Fruit fly (Drosophila melanogaster) whole organism, embryonic: ENCODE results near the gene CG9270.

Source experiments
- Adf1 ChIP-seq: fragments of 200-800 bp; sonication (Bioruptor generic); IDR thresholded peaks from 2 replicates; pipeline ENCODE4 v1.3.6; 2022; ENCODE audit warnings: missing biosample characterization, missing genetic modification characterization
- Antp ChIP-seq: fragments of 200-800 bp; sonication (Bioruptor generic); optimal IDR thresholded peaks from 3 replicates; lab custom pipeline; 2016; ENCODE audit warnings: missing biosample characterization, missing genetic modification characterization
- CG10267 ChIP-seq: fragments of 200-800 bp; sonication (Bioruptor generic); optimal IDR thresholded peaks from 2 replicates; lab custom pipeline; 2018; ENCODE audit warnings: missing biosample characterization, mild to moderate bottlenecking, missing genetic modification characterization, moderate library complexity
- CG10462 ChIP-seq: fragments of 200-800 bp; sonication (Bioruptor generic); optimal IDR thresholded peaks from 2 replicates; lab custom pipeline; 2016; ENCODE audit warnings: missing biosample characterization, missing genetic modification characterization
- CG10654 ChIP-seq: fragments of 200-800 bp; sonication (Bioruptor generic); optimal IDR thresholded peaks from 2 replicates; lab custom pipeline; 2016; ENCODE audit warnings: missing biosample characterization, missing genetic modification characterization
- CG11093 ChIP-seq: fragments of 200-800 bp; sonication (Bioruptor generic); IDR thresholded peaks from 3 replicates; pipeline ENCODE4 v1.3.6; 2022; ENCODE audit warnings: missing biosample characterization, missing genetic modification characterization
- CG12071 ChIP-seq: fragments of 200-800 bp; sonication (Bioruptor generic); optimal IDR thresholded peaks from 3 replicates; lab custom pipeline; 2018; ENCODE audit warnings: missing biosample characterization, mild to moderate bottlenecking, missing genetic modification characterization
- CG12155 ChIP-seq: fragments of 200-800 bp; sonication (Bioruptor generic); optimal IDR thresholded peaks from 3 replicates; lab custom pipeline; 2016; ENCODE audit warnings: missing biosample characterization, missing genetic modification characterization
- CG15011 ChIP-seq: fragments of 200-800 bp; sonication (Bioruptor generic); optimal IDR thresholded peaks from 3 replicates; lab custom pipeline; 2018; ENCODE audit warnings: missing biosample characterization, mild to moderate bottlenecking, missing genetic modification characterization
- CG15269 ChIP-seq: fragments of 200-800 bp; sonication (Bioruptor generic); optimal IDR thresholded peaks from 2 replicates; lab custom pipeline; 2018; ENCODE audit warnings: missing biosample characterization, mild to moderate bottlenecking, missing genetic modification characterization, moderate library complexity
- CG16779 ChIP-seq: fragments of 200-800 bp; sonication (Bioruptor generic); IDR thresholded peaks from 2 replicates; pipeline ENCODE4 v1.3.6; 2022; ENCODE audit warnings: missing biosample characterization, missing genetic modification characterization
- CG2889 ChIP-seq: fragments of 200-800 bp; sonication (Bioruptor generic); IDR thresholded peaks from 3 replicates; pipeline ENCODE4 v1.3.6; 2022; ENCODE audit warnings: missing biosample characterization, missing genetic modification characterization
- CG31365 ChIP-seq: fragments of 200-800 bp; sonication (Bioruptor generic); optimal IDR thresholded peaks from 2 replicates; lab custom pipeline; 2018; ENCODE audit warnings: missing biosample characterization, mild to moderate bottlenecking, missing genetic modification characterization
- CG6175 ChIP-seq: fragments of 200-800 bp; sonication (Bioruptor generic); IDR thresholded peaks from 3 replicates; pipeline ENCODE4 v1.3.6; 2022; ENCODE audit warnings: missing biosample characterization, missing genetic modification characterization
- CG6683 ChIP-seq: fragments of 200-800 bp; sonication (Bioruptor generic); optimal IDR thresholded peaks from 2 replicates; lab custom pipeline; 2017; ENCODE audit warnings: missing biosample characterization, mild to moderate bottlenecking, missing genetic modification characterization, missing genetic modification reagents
- CG7271 ChIP-seq: fragments of 200-800 bp; sonication (Bioruptor generic); optimal IDR thresholded peaks from 2 replicates; lab custom pipeline; 2018; ENCODE audit warnings: missing biosample characterization, mild to moderate bottlenecking, missing genetic modification characterization, moderate library complexity
- CG8924 ChIP-seq: fragments of 200-800 bp; optimal IDR thresholded peaks from 3 replicates; lab custom pipeline; 2019; ENCODE audit warnings: missing biosample characterization, mild to moderate bottlenecking, missing genetic modification characterization, moderate library complexity
- Deaf1 ChIP-seq: fragments of 200-800 bp; optimal IDR thresholded peaks from 3 replicates; lab custom pipeline; 2019; ENCODE audit warnings: missing biosample characterization, mild to moderate bottlenecking, missing genetic modification characterization, moderate library complexity
- Doc3 ChIP-seq: fragments of 200-800 bp; sonication (Bioruptor generic); IDR thresholded peaks from 3 replicates; pipeline ENCODE4 v1.3.6; 2022; ENCODE audit warnings: missing biosample characterization, missing genetic modification characterization; ENCODE audit not compliant: partially characterized antibody
- HLHmδ ChIP-seq: fragments of 200-800 bp; sonication (Bioruptor generic); optimal IDR thresholded peaks from 2 replicates; lab custom pipeline; 2018; ENCODE audit warnings: missing biosample characterization, mild to moderate bottlenecking, missing genetic modification characterization, moderate library complexity
- Hr3 ChIP-seq: fragments of 200-800 bp; sonication (Bioruptor generic); optimal IDR thresholded peaks from 3 replicates; lab custom pipeline; 2016; ENCODE audit warnings: missing biosample characterization, missing genetic modification characterization
- Hr51 ChIP-seq, 2 experiments: fragments of 200-800 bp; sonication (Bioruptor generic); optimal IDR thresholded peaks; 2 replicates in 1 of 2; 3 replicates in 1 of 2; lab custom pipeline; 2016 to 2018; ENCODE audit warnings: missing biosample characterization in 2 of 2, missing genetic modification characterization in 2 of 2, mild to moderate bottlenecking in 1 of 2, moderate library complexity in 1 of 2
- Jarid2 ChIP-seq: fragments of 200-800 bp; sonication (Bioruptor generic); optimal IDR thresholded peaks from 3 replicates; lab custom pipeline; 2017; ENCODE audit warnings: mild to moderate bottlenecking, missing biosample characterization, missing genetic modification reagents, missing genetic modification characterization
- Pdp1 ChIP-seq, 2 experiments: fragments of 200-800 bp; sonication (Bioruptor generic); optimal IDR thresholded peaks; 3 replicates each; lab custom pipeline; 2016; ENCODE audit warnings: missing biosample characterization in 2 of 2, missing genetic modification characterization in 2 of 2, mild to moderate bottlenecking in 1 of 2, moderate library complexity in 1 of 2
- Ptx1 ChIP-seq: fragments of 200-800 bp; sonication (Bioruptor generic); IDR thresholded peaks from 2 replicates; pipeline ENCODE4 v1.3.6; 2022; ENCODE audit warnings: missing biosample characterization, missing genetic modification characterization
- Rfx ChIP-seq: fragments of 200-800 bp; sonication (Bioruptor generic); IDR thresholded peaks from 2 replicates; pipeline ENCODE4 v1.3.6; 2022; ENCODE audit warnings: missing biosample characterization, missing genetic modification characterization
- Xrp1 ChIP-seq: fragments of 200-800 bp; sonication (Bioruptor generic); IDR thresholded peaks from 2 replicates; pipeline ENCODE4 v1.3.6; 2022; ENCODE audit warnings: missing biosample characterization, missing genetic modification characterization
- YL-1 ChIP-seq: fragments of 200-800 bp; sonication (Bioruptor generic); optimal IDR thresholded peaks from 3 replicates; lab custom pipeline; 2017; ENCODE audit warnings: missing biosample characterization, mild to moderate bottlenecking, missing genetic modification characterization
- ac ChIP-seq: fragments of 200-800 bp; sonication (Bioruptor generic); optimal IDR thresholded peaks from 3 replicates; lab custom pipeline; 2017; ENCODE audit warnings: missing biosample characterization, mild to moderate bottlenecking, missing genetic modification characterization
- ara ChIP-seq: fragments of 200-800 bp; sonication (Bioruptor generic); IDR thresholded peaks from 2 replicates; pipeline ENCODE4 v1.3.6; 2022; ENCODE audit warnings: missing biosample characterization, missing genetic modification characterization
- ash1 ChIP-seq: fragments of 200-800 bp; sonication (Bioruptor generic); optimal IDR thresholded peaks from 2 replicates; lab custom pipeline; 2018; ENCODE audit warnings: missing biosample characterization, mild to moderate bottlenecking, missing genetic modification characterization
- cad ChIP-seq: fragments of >200 bp; optimal IDR thresholded peaks from 2 replicates; lab custom pipeline; 2017; ENCODE audit warnings: missing biosample characterization, missing genetic modification characterization
- ci ChIP-seq: fragments of 200-800 bp; sonication (Bioruptor generic); IDR thresholded peaks from 3 replicates; pipeline ENCODE4 v1.3.6; 2022; ENCODE audit warnings: missing biosample characterization, missing genetic modification characterization
- croc ChIP-seq: fragments of 200-800 bp; sonication (Bioruptor generic); conservative IDR thresholded peaks from 3 replicates; pipeline ENCODE4 v1.3.6; 2022; ENCODE audit warnings: missing biosample characterization, missing genetic modification characterization
- dysf ChIP-seq: fragments of 200-800 bp; sonication (Bioruptor generic); IDR thresholded peaks from 3 replicates; pipeline ENCODE4 v1.3.6; 2022; ENCODE audit warnings: missing biosample characterization, missing genetic modification characterization
- fd102C ChIP-seq: fragments of 200-800 bp; sonication (Bioruptor generic); optimal IDR thresholded peaks from 2 replicates; lab custom pipeline; 2018; ENCODE audit warnings: missing biosample characterization, mild to moderate bottlenecking, missing genetic modification characterization, moderate library complexity
- gsb ChIP-seq: fragments of 200-800 bp; sonication (Bioruptor generic); IDR thresholded peaks from 2 replicates; pipeline ENCODE4 v1.3.6; 2022; ENCODE audit warnings: missing biosample characterization, missing genetic modification characterization
- hb ChIP-seq: fragments of 200-800 bp; sonication (Bioruptor generic); IDR thresholded peaks from 3 replicates; pipeline ENCODE4 v1.3.6; 2022; ENCODE audit warnings: missing biosample characterization, missing genetic modification characterization; ENCODE audit not compliant: partially characterized antibody
- her ChIP-seq: fragments of 200-800 bp; sonication (Bioruptor generic); optimal IDR thresholded peaks from 2 replicates; lab custom pipeline; 2016; ENCODE audit warnings: missing biosample characterization, missing genetic modification characterization
- ind ChIP-seq: fragments of 200-800 bp; sonication (Bioruptor generic); optimal IDR thresholded peaks from 3 replicates; lab custom pipeline; 2016; ENCODE audit warnings: missing biosample characterization, missing genetic modification characterization
- luna ChIP-seq: fragments of 200-800 bp; sonication (Bioruptor generic); optimal IDR thresholded peaks from 2 replicates; lab custom pipeline; 2016; ENCODE audit warnings: missing biosample characterization, missing genetic modification characterization
- odd ChIP-seq: fragments of 200-800 bp; sonication (Bioruptor generic); optimal IDR thresholded peaks from 2 replicates; lab custom pipeline; 2017; ENCODE audit warnings: missing biosample characterization, mild to moderate bottlenecking, missing genetic modification characterization
- prd ChIP-seq, 3 experiments: fragments of >200 bp in 2 of 3; fragments of 200-800 bp in 1 of 3; sonication (Bioruptor generic) in 1 of 3; optimal IDR thresholded peaks in 2 of 3; IDR thresholded peaks in 1 of 3; 2 replicates in 2 of 3; 3 replicates in 1 of 3; pipeline versions ENCODE4 v1.3.6 to Lab custom; 2017 to 2022; ENCODE audit warnings: missing biosample characterization in 1 of 3, missing genetic modification characterization in 1 of 3
- ranshi ChIP-seq: fragments of 200-800 bp; sonication (Bioruptor generic); IDR thresholded peaks from 2 replicates; pipeline ENCODE4 v1.3.6; 2022; ENCODE audit warnings: missing biosample characterization, missing genetic modification characterization
- salm ChIP-seq: fragments of 200-800 bp; sonication (Bioruptor generic); optimal IDR thresholded peaks from 2 replicates; lab custom pipeline; 2018; ENCODE audit warnings: missing biosample characterization, mild to moderate bottlenecking, missing genetic modification characterization
- schlank ChIP-seq: fragments of 200-800 bp; sonication (Bioruptor generic); optimal IDR thresholded peaks from 2 replicates; lab custom pipeline; 2018; ENCODE audit warnings: missing biosample characterization, mild to moderate bottlenecking, missing genetic modification characterization
- shn ChIP-seq: fragments of 200-800 bp; sonication (Bioruptor generic); optimal IDR thresholded peaks from 3 replicates; lab custom pipeline; 2016; ENCODE audit warnings: missing biosample characterization, missing genetic modification characterization
- sima ChIP-seq: fragments of 200-800 bp; sonication (Bioruptor generic); optimal IDR thresholded peaks from 2 replicates; lab custom pipeline; 2016; ENCODE audit warnings: missing biosample characterization, missing genetic modification characterization
- tio ChIP-seq: fragments of 200-800 bp; sonication (Bioruptor generic); optimal IDR thresholded peaks from 2 replicates; lab custom pipeline; 2017; ENCODE audit warnings: missing biosample characterization, missing genetic modification characterization, inconsistent platforms
- zfh1 ChIP-seq: fragments of 200-800 bp; sonication (Bioruptor generic); IDR thresholded peaks from 3 replicates; pipeline ENCODE4 v1.3.6; 2022; ENCODE audit warnings: missing biosample characterization, missing genetic modification characterization

Gene CG9270

dm6 chr2L:20935338-20936060 lies 1.6 kb upstream of the CG9270 start (continued):
- TF ChIP-seq Jarid2 (GFP tag; lab: Kevin White, UChicago), result no peak
- TF ChIP-seq ash1 (GFP tag; lab: Kevin White, UChicago), result no peak
- no peak for TF ChIP-seq prd (optimal IDR thresholded peaks at IDR 0.05; lab: Kevin White, UChicago)
- no peak for TF ChIP-seq prd (GFP tag; IDR thresholded peaks at IDR 0.05; lab: Robert Waterston, UW)
- no peak for TF ChIP-seq Rfx (GFP tag; lab: Robert Waterston, UW)
- TF ChIP-seq Hr51 (GFP tag; optimal IDR thresholded peaks at IDR 0.05; lab: Kevin White, UChicago), result no peak
- no peak for TF ChIP-seq CG12071
- no peak for TF ChIP-seq dysf (GFP tag; lab: Robert Waterston, UW)
- TF ChIP-seq Deaf1 (tag; lab: Kevin White, UChicago), result no peak
- peak; percentile 53; the same call in 1 of the 3 replicates for TF ChIP-seq zfh1
- no peak for TF ChIP-seq gsb (GFP tag; lab: Robert Waterston, UW)
- TF ChIP-seq CG10654 (GFP tag; lab: Kevin White, UChicago), result no peak
- no peak for TF ChIP-seq CG10267 (tag; lab: Kevin White, UChicago)
- TF ChIP-seq CG6683, result no peak
- TF ChIP-seq CG10462 (GFP tag; lab: Kevin White, UChicago), result no peak
- TF ChIP-seq ac (GFP tag; lab: Kevin White, UChicago), result peak; percentile 65
- TF ChIP-seq Pdp1 (GFP tag; optimal IDR thresholded peaks at IDR 0.05; lab: Kevin White, UChicago), result no peak
- no peak for TF ChIP-seq CG11093 (GFP tag; lab: Robert Waterston, UW)
- TF ChIP-seq CG2889 (GFP tag; lab: Robert Waterston, UW), result no peak
- TF ChIP-seq schlank, result peak; percentile 6
- TF ChIP-seq ranshi (GFP tag; lab: Robert Waterston, UW), result no peak
- TF ChIP-seq odd, result no peak
- TF ChIP-seq Hr3 (GFP tag; lab: Kevin White, UChicago), result no peak
- no peak for TF ChIP-seq croc (GFP tag; lab: Robert Waterston, UW)
- no peak for TF ChIP-seq her
- TF ChIP-seq hb (GFP tag; lab: Robert Waterston, UW), result no peak
- TF ChIP-seq YL-1, result no peak
- no peak for TF ChIP-seq luna (GFP tag; lab: Kevin White, UChicago)
- no peak for TF ChIP-seq shn (GFP tag; lab: Kevin White, UChicago)
- TF ChIP-seq CG15269 (tag; lab: Kevin White, UChicago), result no peak
- TF ChIP-seq ind (GFP tag; lab: Kevin White, UChicago), result no peak
- TF ChIP-seq CG6175 (GFP tag; lab: Robert Waterston, UW), result no peak
- peak; percentile 25; the same call in 1 of the 3 replicates for TF ChIP-seq ci (GFP tag; lab: Robert Waterston, UW)
- TF ChIP-seq Adf1 (GFP tag; lab: Robert Waterston, UW), result no peak
- TF ChIP-seq Doc3, result no peak
- no peak for TF ChIP-seq cad (GFP tag; lab: Kevin White, UChicago)
- TF ChIP-seq fd102C (GFP tag; lab: Kevin White, UChicago), result peak; percentile 50
- TF ChIP-seq CG16779 (GFP tag; lab: Robert Waterston, UW), result no peak
- no peak for TF ChIP-seq Ptx1 (GFP tag; lab: Robert Waterston, UW)
- TF ChIP-seq CG7271 (tag; lab: Kevin White, UChicago), result no peak
- TF ChIP-seq sima (GFP tag; lab: Kevin White, UChicago), result no peak
- no peak for TF ChIP-seq CG12155 (GFP tag; lab: Kevin White, UChicago)
- TF ChIP-seq Xrp1 (GFP tag; lab: Robert Waterston, UW), result peak; percentile 40; the same call in 1 of the 2 replicates
- TF ChIP-seq CG31365 (tag; lab: Kevin White, UChicago), result no peak
- TF ChIP-seq Antp (GFP tag; lab: Kevin White, UChicago), result no peak
- TF ChIP-seq HLHmδ (GFP tag; lab: Kevin White, UChicago), result peak; percentile 53
- peak; percentile 12 for TF ChIP-seq salm
- no peak for TF ChIP-seq tio (GFP tag; lab: Kevin White, UChicago)
- TF ChIP-seq CG15011 (GFP tag; lab: Kevin White, UChicago), result peak; percentile 3
- no peak for TF ChIP-seq ara (GFP tag; lab: Robert Waterston, UW)
- TF ChIP-seq CG8924 (tag; lab: Kevin White, UChicago), result no peak
